Fruit fly (Drosophila melanogaster): ENCODE data around the gene CG14238.
A peak's percentile ranks its signal among the peaks of the same experiment; 100 is the strongest.

Gene CG14238

DNA sequence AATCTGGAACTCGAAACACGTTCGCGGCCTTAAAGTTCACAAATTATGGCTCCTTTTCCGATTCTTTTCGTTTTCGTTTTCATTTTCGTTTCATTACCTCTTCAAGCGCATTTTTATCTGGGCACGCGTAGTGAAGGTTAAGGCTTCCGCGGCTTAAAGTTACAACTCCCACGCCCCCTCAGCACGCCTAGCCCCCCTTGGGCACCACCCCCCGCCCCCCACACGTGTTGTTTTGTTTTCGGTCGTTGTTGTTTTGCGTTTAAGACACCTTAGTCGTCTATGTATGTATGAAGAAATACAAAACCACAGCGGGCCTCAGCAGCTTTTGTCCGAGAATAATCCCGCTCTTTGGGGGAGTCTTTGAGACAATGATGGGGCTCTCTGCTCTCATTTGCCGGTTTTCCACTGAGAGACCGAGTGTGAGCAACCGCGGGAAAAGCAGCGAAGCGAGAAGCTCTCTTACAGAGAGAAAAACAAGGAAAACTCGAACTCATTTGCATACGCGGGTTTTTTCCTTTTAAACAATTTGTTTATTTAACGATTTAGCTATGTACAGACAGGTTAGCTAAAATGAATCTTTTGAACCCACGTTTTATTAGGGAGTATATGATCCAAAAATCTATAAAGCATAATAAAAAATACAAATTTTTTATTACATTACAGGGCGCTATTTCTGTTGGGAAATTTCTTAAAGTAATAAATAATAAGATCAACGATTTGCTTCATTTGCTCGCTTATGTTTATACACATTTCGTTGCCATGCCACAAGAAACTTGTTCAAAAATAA is 4.3 kb downstream of the CG14238 start (continued):
- TF ChIP-seq Ptx1 (GFP tag; IDR thresholded peaks at IDR 0.05) (0 out of 2 replicates have a peak, but pooled peaks have one; percentile 24), grn (GFP tag; optimal IDR thresholded peaks at IDR 0.05) (no peak), her (GFP tag; optimal IDR thresholded peaks at IDR 0.05) (no peak), CG1529 (GFP tag; optimal IDR thresholded peaks at IDR 0.05) (no peak), Hr51 (GFP tag; optimal IDR thresholded peaks at IDR 0.05) (peak in 1 of 2 experiments; percentile 34), lola (GFP tag; optimal IDR thresholded peaks at IDR 0.05) (no peak), repo (GFP tag; optimal IDR thresholded peaks at IDR 0.05) (no peak), CG10462 (GFP tag; optimal IDR thresholded peaks at IDR 0.05) (no peak), CG4707 (GFP tag; optimal IDR thresholded peaks at IDR 0.05) (no peak), Lhr (GFP tag; optimal IDR thresholded peaks at IDR 0.05) (no peak), BEAF-32 (GFP tag; optimal IDR thresholded peaks at IDR 0.05) (no peak), tap (tag; optimal IDR thresholded peaks at IDR 0.05) (peak; percentile 9), Meics (GFP tag; optimal IDR thresholded peaks at IDR 0.05) (peak; percentile 53), hbn (GFP tag; IDR thresholded peaks at IDR 0.05; ENCODE audit: partially characterized antibody) (no peak), CG2129 (GFP tag; IDR thresholded peaks at IDR 0.05; ENCODE audit: partially characterized antibody) (no peak), Mad (GFP tag; optimal IDR thresholded peaks at IDR 0.05) (no peak), bowl (GFP tag; IDR thresholded peaks at IDR 0.05) (no peak), Vsx1 (GFP tag; optimal IDR thresholded peaks at IDR 0.05) (no peak), sd (tag; optimal IDR thresholded peaks at IDR 0.05) (peak; percentile 8), CG14014 (GFP tag; IDR thresholded peaks at IDR 0.05) (no peak), toy (GFP tag; IDR thresholded peaks at IDR 0.05) (no peak), Dip2 (GFP tag; IDR thresholded peaks at IDR 0.05) (no peak), CG31388 (GFP tag; optimal IDR thresholded peaks at IDR 0.05) (no peak), CG17361 (GFP tag; IDR thresholded peaks at IDR 0.05) (no peak; the same call in 2 of the 3 replicates), CG15696 (tag; optimal IDR thresholded peaks at IDR 0.05) (no peak), dmrt99B (tag; optimal IDR thresholded peaks at IDR 0.05) (peak; percentile 58), CG31365 (tag; optimal IDR thresholded peaks at IDR 0.05) (no peak), CG3847 (GFP tag; IDR thresholded peaks at IDR 0.05) (no peak), CG17186 (GFP tag; optimal IDR thresholded peaks at IDR 0.05) (no peak), CG3065 (GFP tag; optimal IDR thresholded peaks at IDR 0.05) (no peak), CG1647 (GFP tag; optimal IDR thresholded peaks at IDR 0.05) (no peak), CG14441 (GFP tag; IDR thresholded peaks at IDR 0.05) (peak; percentile 51), sna (GFP tag; IDR thresholded peaks at IDR 0.05; ENCODE audit: partially characterized antibody) (no peak), tin (GFP tag; optimal IDR thresholded peaks at IDR 0.05) (no peak), ERR (GFP tag; optimal IDR thresholded peaks at IDR 0.05) (no peak), Taf1 (GFP tag; IDR thresholded peaks at IDR 0.05) (no peak), Sox102F (GFP tag; optimal IDR thresholded peaks at IDR 0.05) (peak; percentile 34), CG2116 (GFP tag; optimal IDR thresholded peaks at IDR 0.05) (no peak), ken (GFP tag; IDR thresholded peaks at IDR 0.05) (no peak), wdn (GFP tag; IDR thresholded peaks at IDR 0.05) (no peak), CG8944 (GFP tag; optimal IDR thresholded peaks at IDR 0.05) (no peak), pzg (GFP tag; optimal IDR thresholded peaks at IDR 0.05) (no peak), CG15269 (tag; optimal IDR thresholded peaks at IDR 0.05) (peak; percentile 39), tna (GFP tag; IDR thresholded peaks at IDR 0.05; ENCODE audit: partially characterized antibody) (no peak), CG7556 (GFP tag; optimal IDR thresholded peaks at IDR 0.05) (peak; percentile 43), Awh (GFP tag; IDR thresholded peaks at IDR 0.05) (no peak), CG18011 (GFP tag; optimal IDR thresholded peaks at IDR 0.05) (no peak), phol (tag; optimal IDR thresholded peaks at IDR 0.05) (peak; percentile 26), dpn (GFP tag; optimal IDR thresholded peaks at IDR 0.05) (peak in 1 of 2 experiments; percentile 22)

Measured in whole organism, embryonic.